Fruit fly (Drosophila melanogaster) S2 (cell line): ENCODE results near the gene Cks85A.

Experiments used
- CG8478 ChIP-seq: fragments of >200 bp; optimal IDR thresholded peaks from 2 replicates; lab custom pipeline; 2018
- CTCF ChIP-seq, 2 experiments: fragments of >200 bp; optimal IDR thresholded peaks; 2 replicates each; lab custom pipeline; 2018

dm6 chr3R:8669900-8670528, 48.2 kb downstream of the Cks85A start:
- no peak for TF ChIP-seq CG8478 (lab: Kevin White, UChicago)
- no peak for TF ChIP-seq CTCF (optimal IDR thresholded peaks at IDR 0.05; lab: Kevin White, UChicago)
